Fruit fly (Drosophila melanogaster) whole organism, prepupa: ENCODE measurements around the gene PolA2.
A peak's percentile ranks its signal among the peaks of the same experiment; 100 is the strongest.

ENCODE experiments used
- CG10631 ChIP-seq: fragments of 200-800 bp; sonication (Bioruptor generic); optimal IDR thresholded peaks from 2 replicates; lab custom pipeline; 2016; ENCODE audit warnings: missing biosample characterization, missing genetic modification characterization
- CG10669 ChIP-seq: fragments of 200-800 bp; sonication (Bioruptor generic); optimal IDR thresholded peaks from 3 replicates; lab custom pipeline; 2018; ENCODE audit warnings: missing biosample characterization, mild to moderate bottlenecking, missing genetic modification characterization, moderate library complexity
- CG11294 ChIP-seq: fragments of 200-800 bp; sonication (Bioruptor generic); IDR thresholded peaks from 2 replicates; pipeline ENCODE4 v1.3.6; 2022; ENCODE audit warnings: missing biosample characterization, missing genetic modification characterization
- CG11902 ChIP-seq: fragments of 200-800 bp; sonication (Bioruptor generic); optimal IDR thresholded peaks from 3 replicates; lab custom pipeline; 2016; ENCODE audit warnings: missing biosample characterization, missing genetic modification characterization
- CG15336 ChIP-seq: fragments of 200-800 bp; sonication (Bioruptor generic); IDR thresholded peaks from 2 replicates; pipeline ENCODE4 v1.3.6; 2022; ENCODE audit warnings: missing biosample characterization, missing genetic modification characterization
- CG1621 ChIP-seq: fragments of 200-800 bp; sonication (Bioruptor generic); optimal IDR thresholded peaks from 3 replicates; lab custom pipeline; 2018; ENCODE audit warnings: missing biosample characterization, mild to moderate bottlenecking, missing genetic modification characterization
- CG16779 ChIP-seq: fragments of 200-800 bp; sonication (Bioruptor generic); optimal IDR thresholded peaks from 3 replicates; lab custom pipeline; 2017; ENCODE audit warnings: missing biosample characterization, mild to moderate bottlenecking, missing genetic modification characterization
- CG31627 ChIP-seq: fragments of 200-800 bp; sonication (Bioruptor generic); optimal IDR thresholded peaks from 3 replicates; lab custom pipeline; 2016; ENCODE audit warnings: missing biosample characterization, missing genetic modification characterization
- CG32006 ChIP-seq: fragments of 200-800 bp; sonication (Bioruptor generic); optimal IDR thresholded peaks from 3 replicates; lab custom pipeline; 2017; ENCODE audit warnings: missing biosample characterization, mild to moderate bottlenecking, missing genetic modification characterization
- CG34406 ChIP-seq: fragments of 200-800 bp; sonication (Bioruptor generic); optimal IDR thresholded peaks from 3 replicates; lab custom pipeline; 2016; ENCODE audit warnings: missing biosample characterization, missing genetic modification characterization
- CG3919 ChIP-seq: fragments of 200-800 bp; sonication (Bioruptor generic); optimal IDR thresholded peaks from 3 replicates; lab custom pipeline; 2016; ENCODE audit warnings: missing biosample characterization, missing genetic modification characterization
- CG4318 ChIP-seq: fragments of 200-800 bp; sonication (Bioruptor generic); optimal IDR thresholded peaks from 3 replicates; lab custom pipeline; 2017; ENCODE audit warnings: missing biosample characterization, mild to moderate bottlenecking, missing genetic modification characterization
- CG6163 ChIP-seq: fragments of 200-800 bp; sonication (Bioruptor generic); IDR thresholded peaks from 3 replicates; pipeline ENCODE4 v1.3.6; 2022; ENCODE audit warnings: missing biosample characterization, missing genetic modification characterization
- CG6276 ChIP-seq: fragments of 200-800 bp; sonication (Bioruptor generic); optimal IDR thresholded peaks from 2 replicates; lab custom pipeline; 2017; ENCODE audit warnings: missing biosample characterization, mild to moderate bottlenecking, missing genetic modification characterization
- CG6808 ChIP-seq: fragments of 200-800 bp; sonication (Bioruptor generic); optimal IDR thresholded peaks from 3 replicates; lab custom pipeline; 2017; ENCODE audit warnings: missing biosample characterization, missing genetic modification characterization, mild to moderate bottlenecking, moderate library complexity, missing genetic modification reagents
- CG7368 ChIP-seq: fragments of 200-800 bp; sonication (Bioruptor generic); optimal IDR thresholded peaks from 3 replicates; lab custom pipeline; 2016; ENCODE audit warnings: missing biosample characterization, missing genetic modification characterization
- CG8119 ChIP-seq: fragments of 200-800 bp; sonication (Bioruptor generic); IDR thresholded peaks from 3 replicates; pipeline ENCODE4 v1.3.6; 2022; ENCODE audit warnings: missing biosample characterization, missing genetic modification characterization
- CG8319 ChIP-seq: fragments of 200-800 bp; sonication (Bioruptor generic); optimal IDR thresholded peaks from 3 replicates; lab custom pipeline; 2016; ENCODE audit warnings: missing biosample characterization, missing genetic modification characterization
- CG9139 ChIP-seq: fragments of 200-800 bp; sonication (Bioruptor generic); optimal IDR thresholded peaks from 3 replicates; lab custom pipeline; 2017; ENCODE audit warnings: missing biosample characterization, mild to moderate bottlenecking, missing genetic modification characterization
- Eip78C ChIP-seq: fragments of 200-800 bp; sonication (Bioruptor generic); peaks from one replicate; lab custom pipeline; 2016; ENCODE audit warnings: missing biosample characterization, missing genetic modification characterization
- Eip93F ChIP-seq: fragments of 200-800 bp; sonication (Bioruptor generic); optimal IDR thresholded peaks from 2 replicates; lab custom pipeline; 2016; ENCODE audit warnings: missing biosample characterization, mild to moderate bottlenecking, missing genetic modification characterization
- Ets96B ChIP-seq: fragments of 200-800 bp; optimal IDR thresholded peaks from 2 replicates; lab custom pipeline; 2019; ENCODE audit warnings: missing biosample characterization, mild to moderate bottlenecking, missing genetic modification characterization, moderate library complexity
- Hr39 ChIP-seq: fragments of 200-800 bp; sonication (Bioruptor generic); optimal IDR thresholded peaks from 2 replicates; lab custom pipeline; 2016; ENCODE audit warnings: missing biosample characterization, missing genetic modification characterization
- Hr4 ChIP-seq: fragments of 200-800 bp; sonication (Bioruptor generic); optimal IDR thresholded peaks from 3 replicates; lab custom pipeline; 2016; ENCODE audit warnings: missing biosample characterization, missing genetic modification characterization
- Lpt ChIP-seq: fragments of 200-800 bp; sonication (Bioruptor generic); optimal IDR thresholded peaks from 3 replicates; lab custom pipeline; 2016; ENCODE audit warnings: missing biosample characterization, missing genetic modification characterization
- OdsH ChIP-seq: fragments of 200-800 bp; sonication (Bioruptor generic); optimal IDR thresholded peaks from 3 replicates; lab custom pipeline; 2016; ENCODE audit warnings: missing biosample characterization, missing genetic modification characterization
- Sox14 ChIP-seq: fragments of 200-800 bp; sonication (Bioruptor generic); optimal IDR thresholded peaks from 3 replicates; lab custom pipeline; 2016; ENCODE audit warnings: missing biosample characterization, missing genetic modification characterization
- achi ChIP-seq: fragments of 200-800 bp; sonication (Bioruptor generic); optimal IDR thresholded peaks from 3 replicates; lab custom pipeline; 2016; ENCODE audit warnings: missing biosample characterization, missing genetic modification characterization
- cyc ChIP-seq: fragments of 200-800 bp; sonication (Bioruptor generic); optimal IDR thresholded peaks from 3 replicates; lab custom pipeline; 2016; ENCODE audit warnings: missing biosample characterization, missing genetic modification characterization
- dac ChIP-seq: fragments of 200-800 bp; sonication (Bioruptor generic); optimal IDR thresholded peaks from 2 replicates; lab custom pipeline; 2017; ENCODE audit warnings: missing biosample characterization, mild to moderate bottlenecking, missing genetic modification characterization
- dsx ChIP-seq: fragments of 200-800 bp; optimal IDR thresholded peaks from 3 replicates; lab custom pipeline; 2019; ENCODE audit warnings: missing biosample characterization, mild to moderate bottlenecking, missing genetic modification characterization, moderate library complexity; ENCODE audit not compliant: poor library complexity, severe bottlenecking
- eg ChIP-seq: fragments of 200-800 bp; sonication (Bioruptor generic); IDR thresholded peaks from 3 replicates; pipeline ENCODE4 v1.3.6; 2022; ENCODE audit warnings: missing biosample characterization, missing genetic modification characterization
- fd59A ChIP-seq: fragments of 200-800 bp; sonication (Bioruptor generic); optimal IDR thresholded peaks from 2 replicates; lab custom pipeline; 2017; ENCODE audit warnings: missing biosample characterization, mild to moderate bottlenecking, missing genetic modification characterization, missing genetic modification reagents
- fd85E ChIP-seq: fragments of 200-800 bp; sonication (Bioruptor generic); optimal IDR thresholded peaks from 3 replicates; lab custom pipeline; 2016; ENCODE audit warnings: missing biosample characterization, missing genetic modification characterization
- fkh ChIP-seq: fragments of 200-800 bp; sonication (Bioruptor generic); optimal IDR thresholded peaks from 3 replicates; lab custom pipeline; 2017; ENCODE audit warnings: missing biosample characterization, mild to moderate bottlenecking, missing genetic modification characterization, moderate library complexity
- lz ChIP-seq: fragments of 200-800 bp; sonication (Bioruptor generic); optimal IDR thresholded peaks from 3 replicates; lab custom pipeline; 2016; ENCODE audit warnings: missing biosample characterization, missing genetic modification characterization
- net ChIP-seq: fragments of 200-800 bp; sonication (Bioruptor generic); optimal IDR thresholded peaks from 3 replicates; lab custom pipeline; 2016; ENCODE audit warnings: missing biosample characterization, missing genetic modification characterization
- salr ChIP-seq, 2 experiments: fragments of 200-800 bp; sonication (Bioruptor generic); optimal IDR thresholded peaks; 3 replicates each; lab custom pipeline; 2016 to 2018; ENCODE audit warnings: missing biosample characterization in 2 of 2, missing genetic modification characterization in 2 of 2, mild to moderate bottlenecking in 1 of 2
- spab ChIP-seq: fragments of 200-800 bp; sonication (Bioruptor generic); optimal IDR thresholded peaks from 2 replicates; lab custom pipeline; 2017; ENCODE audit warnings: missing biosample characterization, mild to moderate bottlenecking, missing genetic modification characterization, missing genetic modification reagents
- ss ChIP-seq, 2 experiments: fragments of 200-800 bp; sonication (Bioruptor generic); optimal IDR thresholded peaks; 2 replicates in 1 of 2; 3 replicates in 1 of 2; lab custom pipeline; 2017 to 2018; ENCODE audit warnings: mild to moderate bottlenecking in 2 of 2, missing biosample characterization in 2 of 2, missing genetic modification characterization in 2 of 2, moderate library complexity in 1 of 2
- svp ChIP-seq: fragments of 200-800 bp; sonication (Bioruptor generic); peaks from one replicate; lab custom pipeline; 2016; ENCODE audit warnings: missing biosample characterization, missing genetic modification characterization
- topi ChIP-seq: fragments of 200-800 bp; sonication (Bioruptor generic); optimal IDR thresholded peaks from 3 replicates; lab custom pipeline; 2016; ENCODE audit warnings: missing biosample characterization, missing genetic modification characterization

The PolA2 gene

dm6 chr3R:27253136-27253920 lies 14.4 kb downstream of the PolA2 start, which contains the start of gene pll (continued):
- no peak for TF ChIP-seq CG1621 (tag; lab: Kevin White, UChicago)
- TF ChIP-seq dsx (GFP tag; lab: Kevin White, UChicago): peak; percentile 65
- TF ChIP-seq CG11902 (GFP tag; lab: Kevin White, UChicago): peak; percentile 75
- TF ChIP-seq Lpt: peak; percentile 54
- TF ChIP-seq spab (GFP tag; lab: Kevin White, UChicago): no peak
- TF ChIP-seq CG16779 (tag; lab: Kevin White, UChicago): no peak
- TF ChIP-seq CG15336 (GFP tag; lab: Robert Waterston, UW): peak; percentile 80
- peak; percentile 40 for TF ChIP-seq fd59A (GFP tag; lab: Kevin White, UChicago)
- no peak for TF ChIP-seq ss (GFP tag; optimal IDR thresholded peaks at IDR 0.05; lab: Kevin White, UChicago)
- TF ChIP-seq CG31627 (GFP tag; lab: Kevin White, UChicago): peak; percentile 85
- no peak for TF ChIP-seq CG6276 (GFP tag; lab: Kevin White, UChicago)
- TF ChIP-seq cyc (GFP tag; lab: Kevin White, UChicago): peak; percentile 82
- TF ChIP-seq CG8119 (GFP tag; lab: Robert Waterston, UW): peak; percentile 75
- peak; percentile 94 for TF ChIP-seq svp (GFP tag; lab: Kevin White, UChicago)
- TF ChIP-seq salr (GFP tag; optimal IDR thresholded peaks at IDR 0.05; lab: Kevin White, UChicago): no peak
- peak; percentile 73 for TF ChIP-seq Ets96B (tag; lab: Kevin White, UChicago)
- no peak for TF ChIP-seq achi (GFP tag; lab: Kevin White, UChicago)
- peak; percentile 73 for TF ChIP-seq topi (GFP tag; lab: Kevin White, UChicago)
- TF ChIP-seq CG7368 (GFP tag; lab: Kevin White, UChicago): no peak
- peak; percentile 69 for TF ChIP-seq CG34406
- TF ChIP-seq CG9139 (GFP tag; lab: Kevin White, UChicago): no peak
- peak; percentile 80 for TF ChIP-seq lz (GFP tag; lab: Kevin White, UChicago)
- no peak for TF ChIP-seq dac (GFP tag; lab: Kevin White, UChicago)
- TF ChIP-seq Sox14 (GFP tag; lab: Kevin White, UChicago): peak; percentile 83
- TF ChIP-seq CG32006: no peak
- peak; percentile 81 for TF ChIP-seq Hr39 (GFP tag; lab: Kevin White, UChicago)
- no peak for TF ChIP-seq CG10631
- peak; percentile 58 for TF ChIP-seq Eip93F
- TF ChIP-seq, all 60 proteins: peak for 34

dm6 chr3R:27253921-27254376 lies 15.0 kb downstream of the PolA2 start:
- TF ChIP-seq CG9139 (GFP tag; lab: Kevin White, UChicago) (no peak), Eip78C (GFP tag; lab: Kevin White, UChicago) (peak; percentile 42), fkh (peak; percentile 47), CG4318 (GFP tag; lab: Kevin White, UChicago) (no peak), dsx (GFP tag; lab: Kevin White, UChicago) (no peak), CG8319 (GFP tag; lab: Kevin White, UChicago) (no peak)

DNA sequence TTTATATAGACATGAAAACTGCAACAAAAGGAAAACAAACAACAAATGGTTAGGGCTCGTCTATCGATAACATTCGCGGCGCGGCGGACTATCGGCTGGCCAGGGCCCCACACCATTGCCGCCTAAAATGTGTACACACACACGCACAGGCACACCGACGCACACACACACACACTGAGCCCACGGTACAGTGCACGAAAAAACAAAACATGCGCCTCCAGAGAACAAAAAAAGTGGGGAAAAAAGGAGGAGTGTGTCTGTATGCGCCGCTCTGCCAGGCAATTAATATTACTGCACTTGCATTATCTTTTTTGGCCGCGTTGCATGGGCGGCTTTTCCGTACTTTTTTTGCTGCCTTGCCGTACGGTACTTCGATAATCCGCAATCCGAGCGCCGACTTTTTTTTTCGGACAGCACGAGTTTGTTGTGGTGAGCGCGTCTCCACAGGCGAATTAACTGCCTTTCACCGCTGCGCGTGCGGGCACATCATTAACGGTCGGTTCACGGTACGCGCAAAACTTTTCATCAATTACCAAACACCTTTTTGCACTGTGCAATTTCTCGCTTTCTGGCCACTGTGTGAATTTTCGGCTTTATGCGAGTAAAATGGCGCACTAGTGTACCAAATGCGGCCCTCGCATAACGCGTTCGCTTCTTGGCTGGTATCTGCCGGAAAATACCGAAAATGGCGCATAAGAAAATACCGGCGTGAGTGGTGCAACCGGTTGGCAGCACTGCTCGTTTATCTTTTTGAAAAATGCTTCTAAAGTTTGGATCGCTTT lies 24.7 kb downstream of the PolA2 start, which contains the start of gene woc:
TSS of gene woc (minus strand) at position 622 of the 782 bp plus-strand sequence.
- TF ChIP-seq CG1621 (tag; lab: Kevin White, UChicago) (peak; percentile 86), CG6163 (peak; percentile 89), Sox14 (GFP tag; lab: Kevin White, UChicago) (peak; percentile 87), CG32006 (peak; percentile 92), CG6808 (peak; percentile 86), fd85E (peak; percentile 42), CG4318 (GFP tag; lab: Kevin White, UChicago) (no peak), net (GFP tag; lab: Kevin White, UChicago) (peak; percentile 87), CG11902 (GFP tag; lab: Kevin White, UChicago) (peak; percentile 65), CG10669 (GFP tag; lab: Kevin White, UChicago) (peak; percentile 69), fkh (peak; percentile 94), ss (GFP tag; optimal IDR thresholded peaks at IDR 0.05; lab: Kevin White, UChicago) (peak; percentile 90 to 92), Eip78C (GFP tag; lab: Kevin White, UChicago) (peak; percentile 93), Eip93F (no peak), CG3919 (GFP tag; lab: Kevin White, UChicago) (peak; percentile 86), Hr4 (GFP tag; lab: Kevin White, UChicago) (peak; percentile 38), OdsH (GFP tag; lab: Kevin White, UChicago) (peak; percentile 55), CG10631 (peak; percentile 57), lz (GFP tag; lab: Kevin White, UChicago) (peak; percentile 82), Ets96B (tag; lab: Kevin White, UChicago) (peak; percentile 60), CG11294 (GFP tag; lab: Robert Waterston, UW) (peak; percentile 73), eg (peak; percentile 91), CG31627 (GFP tag; lab: Kevin White, UChicago) (peak; percentile 83), CG8119 (GFP tag; lab: Robert Waterston, UW) (peak; percentile 83)
